Worm (Caenorhabditis elegans): ENCODE data around the gene ttn-1.

DNA sequence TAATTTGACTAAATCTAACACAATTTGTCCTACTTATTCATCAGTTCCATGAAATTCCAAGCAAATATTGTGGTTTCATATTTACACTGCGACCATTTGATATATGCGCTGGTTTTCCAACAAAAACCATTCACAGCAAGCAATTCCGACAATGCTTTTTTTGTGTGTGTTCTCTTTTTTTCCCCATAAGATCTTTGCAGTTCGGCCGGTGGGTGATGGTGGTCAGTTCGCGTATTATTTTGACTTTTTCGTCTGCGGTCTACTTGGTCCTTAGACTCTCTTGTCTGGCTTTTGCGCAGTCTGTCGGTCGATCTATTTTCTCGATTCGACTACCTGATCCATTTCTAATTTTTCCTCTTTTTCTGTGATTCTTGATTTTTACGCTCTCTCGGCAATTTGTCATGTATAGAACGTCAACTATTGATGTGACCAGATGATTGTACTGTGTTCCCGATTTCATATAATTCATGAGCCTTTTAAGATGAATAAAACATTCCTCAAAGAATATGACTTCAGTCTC is 10.8 kb upstream of the ttn-1 start:
- TF ChIP-seq nfya-1 (tag; optimal IDR thresholded peaks at IDR 0.05) (no peak), npax-4 (tag; optimal IDR thresholded peaks at IDR 0.05) (no peak), ttx-3 (tag; optimal IDR thresholded peaks at IDR 0.05) (no peak), dve-1 (tag; optimal IDR thresholded peaks at IDR 0.05) (no peak), ztf-16 (tag; optimal IDR thresholded peaks at IDR 0.05) (no peak), ceh-6 (GFP tag; optimal IDR thresholded peaks at IDR 0.05) (no peak), ceh-31 (tag; optimal IDR thresholded peaks at IDR 0.05) (no peak), pha-4 (tag; optimal IDR thresholded peaks at IDR 0.05) (no peak), ceh-18 (tag; optimal IDR thresholded peaks at IDR 0.05) (no peak), pqm-1 (tag; optimal IDR thresholded peaks at IDR 0.05) (no peak), C08G9.2 (tag; optimal IDR thresholded peaks at IDR 0.05) (no peak)

Data from whole organism, late embryonic.